Worm (Caenorhabditis elegans) whole organism, young adult: ENCODE results near the gene F54F7.8.
A peak's percentile ranks its signal among the peaks of the same experiment; 100 is the strongest.

Source experiments
- B0261.1 ChIP-seq: sonication (generic microtip); optimal IDR thresholded peaks from 2 replicates; lab custom pipeline; 2016; ENCODE audit warnings: mild to moderate bottlenecking, missing genetic modification characterization, moderate library complexity, missing compliant biosample characterization
- D2030.7 ChIP-seq: fragments of 200-800 bp; sonication (Bioruptor generic); IDR thresholded peaks from 2 replicates; pipeline ENCODE4 v1.3.6; 2022; ENCODE audit warnings: missing genetic modification reagents, missing genetic modification characterization, missing compliant biosample characterization
- F33H1.4 ChIP-seq: fragments of 200-800 bp; sonication (Bioruptor generic); IDR thresholded peaks from 2 replicates; pipeline ENCODE4 v1.3.6; 2022; ENCODE audit warnings: missing genetic modification reagents, missing genetic modification characterization, missing compliant biosample characterization
- F37B4.10 ChIP-seq: fragments of 200-800 bp; sonication (Bioruptor generic); IDR thresholded peaks from 2 replicates; pipeline ENCODE4 v1.3.6; 2022; ENCODE audit warnings: missing genetic modification characterization, missing compliant biosample characterization
- F52B5.7 ChIP-seq: sonication (generic microtip); optimal IDR thresholded peaks from 2 replicates; lab custom pipeline; 2016; ENCODE audit warnings: mild to moderate bottlenecking, missing genetic modification characterization, missing compliant biosample characterization
- F55B11.4 ChIP-seq: sonication (generic microtip); optimal IDR thresholded peaks from 2 replicates; lab custom pipeline; 2016; ENCODE audit warnings: missing compliant biosample characterization, missing genetic modification characterization, borderline replicate concordance; ENCODE audit not compliant: insufficient read depth
- Y79H2A.3 ChIP-seq: fragments of 200-800 bp; sonication (Bioruptor generic); conservative IDR thresholded peaks from 2 replicates; pipeline ENCODE4 v1.3.6; 2022; ENCODE audit warnings: missing genetic modification reagents, missing genetic modification characterization, missing compliant biosample characterization
- Y95B8A.8 ChIP-seq: fragments of 200-800 bp; sonication (Bioruptor generic); IDR thresholded peaks from 2 replicates; pipeline ENCODE4 v1.3.6; 2022; ENCODE audit warnings: missing genetic modification reagents, missing genetic modification characterization, missing compliant biosample characterization
- atf-7 ChIP-seq: sonication (generic microtip); optimal IDR thresholded peaks from 2 replicates; lab custom pipeline; 2017; ENCODE audit warnings: mild to moderate bottlenecking, missing genetic modification characterization, missing compliant biosample characterization
- cebp-1 ChIP-seq, 2 experiments: fragments of 200-800 bp in 1 of 2; sonication (Bioruptor generic) in 1 of 2; sonication (generic microtip) in 1 of 2; IDR thresholded peaks in 1 of 2; optimal IDR thresholded peaks in 1 of 2; 2 replicates each; pipeline versions ENCODE4 v1.3.6 to Lab custom; 2017 to 2022; ENCODE audit warnings: missing compliant biosample characterization in 2 of 2, missing genetic modification characterization in 2 of 2, mild to moderate bottlenecking in 1 of 2, missing genetic modification reagents in 1 of 2, moderate library complexity in 1 of 2
- ceh-100 ChIP-seq: fragments of 200-800 bp; sonication (Bioruptor generic); IDR thresholded peaks from 2 replicates; pipeline ENCODE4 v1.3.6; 2022; ENCODE audit warnings: missing genetic modification reagents, missing genetic modification characterization, missing compliant biosample characterization
- ceh-40 ChIP-seq: fragments of 200-800 bp; sonication (Bioruptor generic); IDR thresholded peaks from 2 replicates; pipeline ENCODE4 v1.3.6; 2022; ENCODE audit warnings: missing genetic modification characterization, missing compliant biosample characterization
- egl-44 ChIP-seq: fragments of 200-800 bp; sonication (Bioruptor generic); IDR thresholded peaks from 2 replicates; pipeline ENCODE4 v1.3.6; 2022; ENCODE audit warnings: missing genetic modification reagents, missing genetic modification characterization, missing compliant biosample characterization
- egrh-3 ChIP-seq: fragments of 200-800 bp; sonication (Bioruptor generic); IDR thresholded peaks from 2 replicates; pipeline ENCODE4 v1.3.6; 2022; ENCODE audit warnings: missing genetic modification reagents, missing genetic modification characterization, missing compliant biosample characterization
- ekl-4 ChIP-seq: fragments of 200-800 bp; sonication (Bioruptor generic); IDR thresholded peaks from 2 replicates; pipeline ENCODE4 v1.3.6; 2022; ENCODE audit warnings: missing genetic modification reagents, missing genetic modification characterization, missing compliant biosample characterization
- hrde-1 ChIP-seq: sonication (generic microtip); optimal IDR thresholded peaks from 2 replicates; lab custom pipeline; 2016; ENCODE audit warnings: missing genetic modification characterization, mild to moderate bottlenecking, missing compliant biosample characterization, moderate library complexity, missing genotype, missing genetic modification reagents, borderline replicate concordance
- let-526 ChIP-seq: fragments of 200-800 bp; sonication (Bioruptor generic); IDR thresholded peaks from 2 replicates; pipeline ENCODE4 v1.3.6; 2022; ENCODE audit warnings: missing genetic modification reagents, missing genetic modification characterization, missing compliant biosample characterization
- let-607 ChIP-seq, 2 experiments: fragments of 200-800 bp in 1 of 2; sonication (Bioruptor generic) in 1 of 2; sonication (generic microtip) in 1 of 2; optimal IDR thresholded peaks; 2 replicates each; lab custom pipeline; 2016 to 2018; ENCODE audit warnings: mild to moderate bottlenecking in 2 of 2, missing compliant biosample characterization in 2 of 2, missing genetic modification characterization in 2 of 2, moderate library complexity in 2 of 2, missing genotype in 1 of 2
- lin-35 ChIP-seq, 3 experiments: fragments of 150-350 bp in 2 of 3; sonication (generic microtip) in 1 of 3; optimal IDR thresholded peaks; 2 replicates each; lab custom pipeline; 2014 to 2018; ENCODE audit warnings: missing biosample characterization in 3 of 3, missing genetic modification characterization in 3 of 3, missing genetic modification reagents in 3 of 3
- lsl-1 ChIP-seq: fragments of 200-800 bp; sonication (Bioruptor generic); optimal IDR thresholded peaks from 2 replicates; lab custom pipeline; 2018; ENCODE audit warnings: mild to moderate bottlenecking, missing genetic modification characterization, moderate library complexity, missing compliant biosample characterization
- mes-4 ChIP-seq: sonication (generic microtip); optimal IDR thresholded peaks from 2 replicates; lab custom pipeline; 2016; ENCODE audit warnings: missing genotype, missing genetic modification characterization, missing compliant biosample characterization
- nfyb-1 ChIP-seq: fragments of 200-800 bp; sonication (Bioruptor generic); IDR thresholded peaks from 2 replicates; pipeline ENCODE4 v1.3.6; 2022; ENCODE audit warnings: missing genetic modification reagents, missing genetic modification characterization, missing compliant biosample characterization
- nhr-179 ChIP-seq: sonication (generic microtip); optimal IDR thresholded peaks from 2 replicates; lab custom pipeline; 2016; ENCODE audit warnings: mild to moderate bottlenecking, missing genetic modification characterization, missing compliant biosample characterization
- rpc-1 ChIP-seq, 2 experiments: fragments of 150-350 bp in 1 of 2; sonication (generic microtip) in 1 of 2; optimal IDR thresholded peaks; 2 replicates each; lab custom pipeline; 2014 to 2018; ENCODE audit warnings: missing biosample characterization in 1 of 2, missing genetic modification characterization in 1 of 2, missing genetic modification reagents in 1 of 2, missing genotype in 1 of 2
- snpc-1.3 ChIP-seq: sonication (generic microtip); optimal IDR thresholded peaks from 2 replicates; lab custom pipeline; 2017; ENCODE audit warnings: missing genetic modification characterization, mild to moderate bottlenecking, missing compliant biosample characterization, antibody characterized with exemption, moderate library complexity, missing genotype, missing genetic modification reagents; ENCODE audit not compliant: insufficient read depth
- snpc-4 ChIP-seq, 5 experiments: fragments of 150-350 bp in 1 of 5; sonication (generic microtip) in 4 of 5; optimal IDR thresholded peaks; 2 replicates each; lab custom pipeline; 2014 to 2018; ENCODE audit warnings: missing genetic modification characterization in 5 of 5, missing biosample characterization in 3 of 5, antibody characterized with exemption in 2 of 5, mild to moderate bottlenecking in 2 of 5, missing compliant biosample characterization in 2 of 5, missing genotype in 2 of 5, moderate library complexity in 2 of 5, missing genetic modification reagents in 1 of 5
- tbp1 ChIP-seq: fragments of 200-800 bp; sonication (Bioruptor generic); optimal IDR thresholded peaks from 2 replicates; lab custom pipeline; 2018; ENCODE audit warnings: mild to moderate bottlenecking, missing genetic modification characterization, missing compliant biosample characterization
- tlf-1 ChIP-seq: fragments of 200-800 bp; sonication (Bioruptor generic); optimal IDR thresholded peaks from 2 replicates; lab custom pipeline; 2018; ENCODE audit warnings: mild to moderate bottlenecking, missing genetic modification characterization, missing compliant biosample characterization
- zfh-2 ChIP-seq: fragments of 200-800 bp; sonication (Bioruptor generic); conservative IDR thresholded peaks from 2 replicates; pipeline ENCODE4 v1.3.6; 2022; ENCODE audit warnings: missing genetic modification reagents, missing genetic modification characterization, missing compliant biosample characterization
- ztf-22 ChIP-seq: fragments of 200-800 bp; sonication (Bioruptor generic); optimal IDR thresholded peaks from 2 replicates; lab custom pipeline; 2018; ENCODE audit warnings: mild to moderate bottlenecking, missing genetic modification characterization, moderate library complexity, missing compliant biosample characterization
- ztf-25 ChIP-seq: fragments of 200-800 bp; sonication (Bioruptor generic); IDR thresholded peaks from 2 replicates; pipeline ENCODE4 v1.3.6; 2022; ENCODE audit warnings: missing genetic modification reagents, missing genetic modification characterization, missing compliant biosample characterization
- ztf-26 ChIP-seq: sonication (generic microtip); optimal IDR thresholded peaks from 2 replicates; lab custom pipeline; 2017; ENCODE audit warnings: missing genetic modification characterization, missing compliant biosample characterization

The F54F7.8 gene

DNA sequence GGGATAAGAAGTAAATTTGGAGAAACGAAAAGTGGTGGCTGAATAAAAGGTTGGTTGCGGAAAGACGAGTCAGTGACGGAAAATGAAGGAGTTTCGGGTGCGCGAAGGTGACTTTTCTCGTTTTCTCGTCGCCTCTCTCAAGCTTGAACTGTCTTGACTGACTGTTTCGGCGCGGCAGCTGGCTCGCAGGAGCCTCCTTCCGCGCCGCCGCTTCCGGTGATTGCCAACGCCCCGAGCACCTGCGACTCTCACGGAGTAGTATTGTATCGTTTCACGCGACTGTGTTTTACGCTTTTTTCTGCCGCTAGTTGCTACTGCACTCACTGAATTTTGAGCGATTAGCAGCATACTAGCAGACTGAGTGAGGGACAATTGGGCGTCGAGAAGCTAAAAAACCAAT, 40.1 kb downstream of the F54F7.8 start, which contains the start of gene C34E11.2:
C34E11.2 (minus strand) TSS at position 84 of the 400 bp plus-strand sequence.
- TF ChIP-seq nfyb-1 (no peak), zfh-2 (peak; percentile 88), nhr-179 (tag; lab: Kevin White, UChicago) (no peak), egrh-3 (peak; percentile 59; the same call in 1 of the 2 replicates), lin-35 (GFP tag; optimal IDR thresholded peaks at IDR 0.05; lab: Kevin White, UChicago) (no peak), ceh-100 (GFP tag; lab: Robert Waterston, UW) (no peak)

DNA sequence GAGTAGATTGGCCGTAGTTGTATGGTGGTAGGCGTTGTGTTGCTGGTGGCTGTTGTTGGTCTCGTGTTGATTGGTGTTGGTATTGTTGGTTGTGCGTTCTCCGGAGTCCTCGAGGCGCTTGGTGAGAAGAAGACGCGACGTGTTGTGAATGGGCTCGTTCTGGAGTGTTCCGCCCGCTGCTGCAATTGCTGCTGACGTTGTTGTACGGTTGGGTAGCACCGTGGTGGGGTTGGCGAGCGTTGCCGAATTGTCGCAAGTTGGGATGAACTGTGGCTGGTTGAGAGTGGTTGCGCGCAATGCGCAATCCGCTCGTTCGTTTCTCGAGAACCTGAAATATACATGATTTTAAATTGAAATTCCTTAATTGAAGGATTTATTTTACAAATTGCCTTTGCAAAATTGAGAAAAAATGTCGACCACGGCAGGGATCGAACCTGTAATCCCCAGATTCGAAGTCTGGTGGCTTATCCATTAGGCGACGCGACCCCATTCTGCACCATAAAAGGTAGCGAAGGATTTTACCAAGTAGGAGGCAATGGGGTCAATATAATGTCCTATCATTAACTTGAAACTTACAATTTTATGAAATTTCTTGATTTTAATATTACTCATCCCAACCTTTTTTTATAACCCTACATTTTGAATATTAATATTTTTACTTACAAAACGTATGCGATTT, 48.5 kb downstream of the F54F7.8 start:
- TF ChIP-seq ekl-4 (GFP tag; lab: Robert Waterston, UW) (no peak), ztf-26 (no peak), F52B5.7 (no peak), cebp-1 (GFP tag; IDR thresholded peaks at IDR 0.05; lab: Robert Waterston, UW) (no peak), cebp-1 (tag; optimal IDR thresholded peaks at IDR 0.05; lab: Kevin White, UChicago) (no peak), ztf-22 (GFP tag; lab: Kevin White, UChicago) (no peak), F37B4.10 (GFP tag; lab: Robert Waterston, UW) (no peak), B0261.1 (tag; lab: Kevin White, UChicago) (peak; percentile 45), zfh-2 (peak; percentile 71), snpc-4 (GFP tag; optimal IDR thresholded peaks at IDR 0.05; lab: Kevin White, UChicago) (no peak), snpc-4 (tag; optimal IDR thresholded peaks at IDR 0.05; lab: Kevin White, UChicago) (no peak), egl-44 (no peak), atf-7 (tag; lab: Kevin White, UChicago) (no peak), ztf-25 (GFP tag; lab: Robert Waterston, UW) (no peak), Y95B8A.8 (GFP tag; lab: Robert Waterston, UW) (no peak), F33H1.4 (GFP tag; lab: Robert Waterston, UW) (no peak), rpc-1 (optimal IDR thresholded peaks at IDR 0.05; lab: Kevin White, UChicago) (peak; percentile 39), rpc-1 (tag; optimal IDR thresholded peaks at IDR 0.05; lab: Kevin White, UChicago) (peak; percentile 72), F55B11.4 (tag; lab: Kevin White, UChicago) (no peak), tbp1 (GFP tag; lab: Kevin White, UChicago) (peak; percentile 80), D2030.7 (GFP tag; lab: Robert Waterston, UW) (no peak)

DNA sequence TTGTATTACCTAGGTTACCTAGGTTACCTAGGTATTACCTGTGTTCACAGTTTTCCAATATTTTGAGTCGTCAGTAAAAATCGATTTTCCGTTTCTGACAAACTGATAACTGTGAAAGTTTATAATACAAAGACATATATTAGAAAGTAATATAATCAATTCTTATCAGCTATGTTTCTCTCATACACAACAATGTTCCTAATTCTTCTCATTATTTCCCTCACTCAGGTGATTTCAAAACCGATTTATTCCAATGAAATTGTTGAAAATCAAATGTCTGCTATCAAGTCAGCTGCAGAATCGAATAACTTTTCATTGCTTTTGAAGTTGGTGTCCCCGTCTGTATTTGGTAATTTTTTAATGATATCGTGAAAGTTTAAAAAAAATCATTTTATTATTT, 50.7 kb downstream of the F54F7.8 start, which contains the start of gene C34E11.4:
C34E11.4 (plus strand) TSS at position 154 of the 400 bp plus-strand sequence.
- TF ChIP-seq Y95B8A.8 (GFP tag; lab: Robert Waterston, UW) = no peak
- no peak for TF ChIP-seq snpc-4 (GFP tag; optimal IDR thresholded peaks at IDR 0.05; lab: Kevin White, UChicago)
- no peak for TF ChIP-seq snpc-4 (tag; optimal IDR thresholded peaks at IDR 0.05; lab: Kevin White, UChicago)
- no peak for TF ChIP-seq let-526
- no peak for TF ChIP-seq snpc-1.3 (tag; lab: Kevin White, UChicago)
- no peak for TF ChIP-seq nfyb-1
- TF ChIP-seq Y79H2A.3 (GFP tag; lab: Robert Waterston, UW) = no peak
- no peak for TF ChIP-seq lsl-1 (GFP tag; lab: Kevin White, UChicago)
- no peak for TF ChIP-seq tlf-1
- no peak for TF ChIP-seq ceh-40 (GFP tag; lab: Robert Waterston, UW)
- TF ChIP-seq hrde-1 (tag; lab: Kevin White, UChicago) = no peak
- no peak for TF ChIP-seq let-607 (tag; optimal IDR thresholded peaks at IDR 0.05; lab: Kevin White, UChicago)
- no peak for TF ChIP-seq tbp1 (GFP tag; lab: Kevin White, UChicago)
- TF ChIP-seq atf-7 (tag; lab: Kevin White, UChicago) = no peak
- TF ChIP-seq mes-4 (tag; lab: Kevin White, UChicago) = no peak
